Worm (Caenorhabditis elegans): ENCODE measurements around the gene W09G12.10.
"Not testable (repeated sequence)": the region's sequence is repeated elsewhere in the genome, so short reads cannot be mapped to it uniquely, and the experiment has no call there.

W09G12.10 gene

ce11 chrIV:1187502-1187901 lies 33.6 kb downstream of the W09G12.10 start, which contains the start of gene mdt-20:
Gene mdt-20, plus strand, starts transcription at chrIV:1187802.
- not testable (repeated sequence) for TF ChIP-seq unc-62 (GFP tag; optimal IDR thresholded peaks at IDR 0.05)

- TF ChIP-seq unc-62 (GFP tag; optimal IDR thresholded peaks at IDR 0.05), result not testable (repeated sequence)
These were observed 38.8 kb downstream of the W09G12.10 start, which contains the start of gene rmif-2 for ce11 chrIV:1182292-1182691. Gene rmif-2, plus strand, starts transcription at chrIV:1182592.

ce11 chrIV:1177683-1178082 lies 43.4 kb downstream of the W09G12.10 start, which contains the start of gene Y104H12D.2:
Gene Y104H12D.2, plus strand, starts transcription at chrIV:1178022.
- TF ChIP-seq unc-62 (GFP tag; optimal IDR thresholded peaks at IDR 0.05), result no peak

ce11 chrIV:1176613-1177012 lies 44.5 kb downstream of the W09G12.10 start:
- TF ChIP-seq unc-62 (GFP tag; optimal IDR thresholded peaks at IDR 0.05), result no peak

ce11 chrIV:1174411-1174810 lies 46.7 kb downstream of the W09G12.10 start:
- TF ChIP-seq unc-62 (GFP tag; optimal IDR thresholded peaks at IDR 0.05), result no peak

- TF ChIP-seq unc-62 (GFP tag; optimal IDR thresholded peaks at IDR 0.05), result no peak
These were observed 50.7 kb downstream of the W09G12.10 start, which contains the start of gene cec-2 for ce11 chrIV:1170408-1170807. Gene cec-2, plus strand, starts transcription at chrIV:1170708.

Data from whole organism, dauer.